Fruit fly (Drosophila melanogaster): ENCODE measurements around the gene RhoGEF64C.

The RhoGEF64C gene

dm6 chr3L:4691775-4692174 lies 808 bp upstream of the RhoGEF64C start (continued):
- no peak for TF ChIP-seq Bteb2 (GFP tag; optimal IDR thresholded peaks at IDR 0.05)
- no peak for TF ChIP-seq CG3995 (GFP tag; optimal IDR thresholded peaks at IDR 0.05)
- no peak for TF ChIP-seq scrt (GFP tag; optimal IDR thresholded peaks at IDR 0.05)
- TF ChIP-seq sr (GFP tag; IDR thresholded peaks at IDR 0.05) = no peak
- no peak for TF ChIP-seq Asciz (GFP tag; optimal IDR thresholded peaks at IDR 0.05)
- peak; percentile 16 for TF ChIP-seq PHDP (tag; optimal IDR thresholded peaks at IDR 0.05)
- TF ChIP-seq CG7786 (GFP tag; optimal IDR thresholded peaks at IDR 0.05) = no peak
- TF ChIP-seq Scr (GFP tag; IDR thresholded peaks at IDR 0.05; ENCODE audit: partially characterized antibody) = no peak
- TF ChIP-seq kah (GFP tag; optimal IDR thresholded peaks at IDR 0.05) = no peak
- TF ChIP-seq inv (GFP tag; IDR thresholded peaks at IDR 0.05; ENCODE audit: partially characterized antibody) = no peak
- no peak for TF ChIP-seq CG7372 (GFP tag; IDR thresholded peaks at IDR 0.05)
- TF ChIP-seq Sry-β (GFP tag; optimal IDR thresholded peaks at IDR 0.05) = no peak
- TF ChIP-seq dmrt11E (tag; optimal IDR thresholded peaks at IDR 0.05) = peak; percentile 15
- TF ChIP-seq her (GFP tag; optimal IDR thresholded peaks at IDR 0.05) = no peak
- no peak for TF ChIP-seq stwl (tag; optimal IDR thresholded peaks at IDR 0.05)
- TF ChIP-seq CG2889 (GFP tag; IDR thresholded peaks at IDR 0.05) = no peak
- peak; percentile 47; the same call in 1 of the 2 replicates for TF ChIP-seq Xrp1 (GFP tag; IDR thresholded peaks at IDR 0.05)
- TF ChIP-seq abd-A (tag; optimal IDR thresholded peaks at IDR 0.05) = no peak
- no peak for TF ChIP-seq CG11723 (GFP tag; optimal IDR thresholded peaks at IDR 0.05)
- TF ChIP-seq Awh (GFP tag; IDR thresholded peaks at IDR 0.05) = no peak
- no peak for TF ChIP-seq CG6272 (GFP tag; IDR thresholded peaks at IDR 0.05)
- TF ChIP-seq pzg (GFP tag; optimal IDR thresholded peaks at IDR 0.05) = no peak
- no peak for TF ChIP-seq Hsf (GFP tag; optimal IDR thresholded peaks at IDR 0.05)
- TF ChIP-seq CG3163 (GFP tag; optimal IDR thresholded peaks at IDR 0.05) = no peak
- TF ChIP-seq CG9817 (tag; optimal IDR thresholded peaks at IDR 0.05) = no peak
- no peak for TF ChIP-seq psq (GFP tag; optimal IDR thresholded peaks at IDR 0.05)
- TF ChIP-seq kay (GFP tag; optimal IDR thresholded peaks at IDR 0.05) = no peak
- no peak for TF ChIP-seq B-H2 (GFP tag; optimal IDR thresholded peaks at IDR 0.05)
- TF ChIP-seq CG30431 (GFP tag; optimal IDR thresholded peaks at IDR 0.05) = no peak
- peak; percentile 27 for TF ChIP-seq D19A (tag; optimal IDR thresholded peaks at IDR 0.05)
- no peak for TF ChIP-seq grn (GFP tag; optimal IDR thresholded peaks at IDR 0.05)
- TF ChIP-seq trh (GFP tag; optimal IDR thresholded peaks at IDR 0.05) = no peak
- TF ChIP-seq CG3726 (GFP tag; IDR thresholded peaks at IDR 0.05) = no peak
- TF ChIP-seq Hr51 (GFP tag; optimal IDR thresholded peaks at IDR 0.05) = peak in 1 of 2 experiments; percentile 48
- TF ChIP-seq CG8089 (GFP tag; optimal IDR thresholded peaks at IDR 0.05) = no peak
- TF ChIP-seq Eip74EF (GFP tag; optimal IDR thresholded peaks at IDR 0.05) = no peak
- TF ChIP-seq CG8290 (GFP tag; optimal IDR thresholded peaks at IDR 0.05) = no peak
- no peak for TF ChIP-seq CG8290 (tag; optimal IDR thresholded peaks at IDR 0.05)
- peak; percentile 77 for TF ChIP-seq CG10979 (tag; optimal IDR thresholded peaks at IDR 0.05)
- no peak for TF ChIP-seq CG18011 (GFP tag; optimal IDR thresholded peaks at IDR 0.05)
- TF ChIP-seq CG18599 (GFP tag; optimal IDR thresholded peaks at IDR 0.05) = peak; percentile 8
- TF ChIP-seq al (GFP tag; IDR thresholded peaks at IDR 0.05) = no peak
- no peak for TF ChIP-seq jigr1 (GFP tag; IDR thresholded peaks at IDR 0.05)
- TF ChIP-seq CG8944 (GFP tag; optimal IDR thresholded peaks at IDR 0.05) = no peak
- peak; percentile 50 for TF ChIP-seq sens (GFP tag)
- TF ChIP-seq Sox102F (GFP tag; optimal IDR thresholded peaks at IDR 0.05) = peak; percentile 39
- peak; percentile 49 for TF ChIP-seq CG4424 (GFP tag; optimal IDR thresholded peaks at IDR 0.05)
- peak; percentile 56 for TF ChIP-seq nmo (GFP tag; optimal IDR thresholded peaks at IDR 0.05)
- no peak for TF ChIP-seq dpn (GFP tag; optimal IDR thresholded peaks at IDR 0.05)
- TF ChIP-seq CG17361 (GFP tag; IDR thresholded peaks at IDR 0.05) = peak; percentile 69
- no peak; the same call in 1 of the 2 replicates for TF ChIP-seq E2f2 (GFP tag; IDR thresholded peaks at IDR 0.05)
- TF ChIP-seq CkIIα-i1 (GFP tag; IDR thresholded peaks at IDR 0.05) = no peak
